Fruit fly (Drosophila melanogaster) whole organism, prepupa: ENCODE data around the gene CG8539.

ENCODE experiments used
- Blimp-1 ChIP-seq: fragments of 200-800 bp; sonication (Bioruptor generic); optimal IDR thresholded peaks from 3 replicates; lab custom pipeline; 2017; ENCODE audit warnings: missing biosample characterization, missing genetic modification characterization, mild to moderate bottlenecking, moderate library complexity, missing genetic modification reagents
- CG10631 ChIP-seq: fragments of 200-800 bp; sonication (Bioruptor generic); optimal IDR thresholded peaks from 2 replicates; lab custom pipeline; 2016; ENCODE audit warnings: missing biosample characterization, missing genetic modification characterization
- CG11294 ChIP-seq: fragments of 200-800 bp; sonication (Bioruptor generic); IDR thresholded peaks from 2 replicates; pipeline ENCODE4 v1.3.6; 2022; ENCODE audit warnings: missing biosample characterization, missing genetic modification characterization
- CG11902 ChIP-seq: fragments of 200-800 bp; sonication (Bioruptor generic); optimal IDR thresholded peaks from 3 replicates; lab custom pipeline; 2016; ENCODE audit warnings: missing biosample characterization, missing genetic modification characterization
- CG1621 ChIP-seq: fragments of 200-800 bp; sonication (Bioruptor generic); optimal IDR thresholded peaks from 3 replicates; lab custom pipeline; 2018; ENCODE audit warnings: missing biosample characterization, mild to moderate bottlenecking, missing genetic modification characterization
- CG16779 ChIP-seq: fragments of 200-800 bp; sonication (Bioruptor generic); optimal IDR thresholded peaks from 3 replicates; lab custom pipeline; 2017; ENCODE audit warnings: missing biosample characterization, mild to moderate bottlenecking, missing genetic modification characterization
- CG3032 ChIP-seq: fragments of 200-800 bp; optimal IDR thresholded peaks from 2 replicates; lab custom pipeline; 2019; ENCODE audit warnings: missing biosample characterization, mild to moderate bottlenecking, missing genetic modification characterization, moderate library complexity
- CG31627 ChIP-seq: fragments of 200-800 bp; sonication (Bioruptor generic); optimal IDR thresholded peaks from 3 replicates; lab custom pipeline; 2016; ENCODE audit warnings: missing biosample characterization, missing genetic modification characterization
- CG32006 ChIP-seq: fragments of 200-800 bp; sonication (Bioruptor generic); optimal IDR thresholded peaks from 3 replicates; lab custom pipeline; 2017; ENCODE audit warnings: missing biosample characterization, mild to moderate bottlenecking, missing genetic modification characterization
- CG34406 ChIP-seq: fragments of 200-800 bp; sonication (Bioruptor generic); optimal IDR thresholded peaks from 3 replicates; lab custom pipeline; 2016; ENCODE audit warnings: missing biosample characterization, missing genetic modification characterization
- CG3919 ChIP-seq: fragments of 200-800 bp; sonication (Bioruptor generic); optimal IDR thresholded peaks from 3 replicates; lab custom pipeline; 2016; ENCODE audit warnings: missing biosample characterization, missing genetic modification characterization
- CG6163 ChIP-seq: fragments of 200-800 bp; sonication (Bioruptor generic); IDR thresholded peaks from 3 replicates; pipeline ENCODE4 v1.3.6; 2022; ENCODE audit warnings: missing biosample characterization, missing genetic modification characterization
- CG6276 ChIP-seq: fragments of 200-800 bp; sonication (Bioruptor generic); optimal IDR thresholded peaks from 2 replicates; lab custom pipeline; 2017; ENCODE audit warnings: missing biosample characterization, mild to moderate bottlenecking, missing genetic modification characterization
- CG6792 ChIP-seq: fragments of 200-800 bp; sonication (Bioruptor generic); optimal IDR thresholded peaks from 3 replicates; lab custom pipeline; 2016; ENCODE audit warnings: missing biosample characterization, missing genetic modification characterization
- CG6808 ChIP-seq: fragments of 200-800 bp; sonication (Bioruptor generic); optimal IDR thresholded peaks from 3 replicates; lab custom pipeline; 2017; ENCODE audit warnings: missing biosample characterization, missing genetic modification characterization, mild to moderate bottlenecking, moderate library complexity, missing genetic modification reagents
- CG6854 ChIP-seq: fragments of 200-800 bp; sonication (Bioruptor generic); optimal IDR thresholded peaks from 2 replicates; lab custom pipeline; 2017; ENCODE audit warnings: missing biosample characterization, mild to moderate bottlenecking, missing genetic modification characterization
- CG8119 ChIP-seq: fragments of 200-800 bp; sonication (Bioruptor generic); IDR thresholded peaks from 3 replicates; pipeline ENCODE4 v1.3.6; 2022; ENCODE audit warnings: missing biosample characterization, missing genetic modification characterization
- CG8632 ChIP-seq: fragments of 200-800 bp; sonication (Bioruptor generic); optimal IDR thresholded peaks from 3 replicates; lab custom pipeline; 2016; ENCODE audit warnings: missing biosample characterization, missing genetic modification characterization
- CG9139 ChIP-seq: fragments of 200-800 bp; sonication (Bioruptor generic); optimal IDR thresholded peaks from 3 replicates; lab custom pipeline; 2017; ENCODE audit warnings: missing biosample characterization, mild to moderate bottlenecking, missing genetic modification characterization
- Eip75B ChIP-seq: fragments of 200-800 bp; sonication (Bioruptor generic); optimal IDR thresholded peaks from 3 replicates; lab custom pipeline; 2016; ENCODE audit warnings: missing biosample characterization, missing genetic modification characterization
- Eip78C ChIP-seq: fragments of 200-800 bp; sonication (Bioruptor generic); peaks from one replicate; lab custom pipeline; 2016; ENCODE audit warnings: missing biosample characterization, missing genetic modification characterization
- Eip93F ChIP-seq: fragments of 200-800 bp; sonication (Bioruptor generic); optimal IDR thresholded peaks from 2 replicates; lab custom pipeline; 2016; ENCODE audit warnings: missing biosample characterization, mild to moderate bottlenecking, missing genetic modification characterization
- Ets21C ChIP-seq: fragments of 200-800 bp; sonication (Bioruptor generic); optimal IDR thresholded peaks from 3 replicates; lab custom pipeline; 2016; ENCODE audit warnings: missing biosample characterization, missing genetic modification characterization
- Ets96B ChIP-seq: fragments of 200-800 bp; optimal IDR thresholded peaks from 2 replicates; lab custom pipeline; 2019; ENCODE audit warnings: missing biosample characterization, mild to moderate bottlenecking, missing genetic modification characterization, moderate library complexity
- Gug ChIP-seq: fragments of 200-800 bp; sonication (Bioruptor generic); IDR thresholded peaks from 2 replicates; pipeline ENCODE4 v1.3.6; 2022; ENCODE audit warnings: missing biosample characterization, missing genetic modification characterization
- Hr38 ChIP-seq: sonication (Bioruptor generic); optimal IDR thresholded peaks from 2 replicates; lab custom pipeline; 2016; ENCODE audit warnings: missing biosample characterization, missing genetic modification characterization
- Hr39 ChIP-seq: fragments of 200-800 bp; sonication (Bioruptor generic); optimal IDR thresholded peaks from 2 replicates; lab custom pipeline; 2016; ENCODE audit warnings: missing biosample characterization, missing genetic modification characterization
- Hr4 ChIP-seq: fragments of 200-800 bp; sonication (Bioruptor generic); optimal IDR thresholded peaks from 3 replicates; lab custom pipeline; 2016; ENCODE audit warnings: missing biosample characterization, missing genetic modification characterization
- Met ChIP-seq: fragments of 200-800 bp; sonication (Bioruptor generic); optimal IDR thresholded peaks from 3 replicates; lab custom pipeline; 2016; ENCODE audit warnings: missing biosample characterization, missing genetic modification characterization
- Sox102F ChIP-seq: fragments of 200-800 bp; sonication (Bioruptor generic); optimal IDR thresholded peaks from 2 replicates; lab custom pipeline; 2016; ENCODE audit warnings: missing biosample characterization, mild to moderate bottlenecking, missing genetic modification characterization
- Sox14 ChIP-seq: fragments of 200-800 bp; sonication (Bioruptor generic); optimal IDR thresholded peaks from 3 replicates; lab custom pipeline; 2016; ENCODE audit warnings: missing biosample characterization, missing genetic modification characterization
- cyc ChIP-seq: fragments of 200-800 bp; sonication (Bioruptor generic); optimal IDR thresholded peaks from 3 replicates; lab custom pipeline; 2016; ENCODE audit warnings: missing biosample characterization, missing genetic modification characterization
- dac ChIP-seq: fragments of 200-800 bp; sonication (Bioruptor generic); optimal IDR thresholded peaks from 2 replicates; lab custom pipeline; 2017; ENCODE audit warnings: missing biosample characterization, mild to moderate bottlenecking, missing genetic modification characterization
- eg ChIP-seq: fragments of 200-800 bp; sonication (Bioruptor generic); IDR thresholded peaks from 3 replicates; pipeline ENCODE4 v1.3.6; 2022; ENCODE audit warnings: missing biosample characterization, missing genetic modification characterization
- esn ChIP-seq: fragments of 200-800 bp; sonication (Bioruptor generic); optimal IDR thresholded peaks from 2 replicates; lab custom pipeline; 2016; ENCODE audit warnings: missing biosample characterization, mild to moderate bottlenecking, missing genetic modification characterization, moderate library complexity
- fd85E ChIP-seq: fragments of 200-800 bp; sonication (Bioruptor generic); optimal IDR thresholded peaks from 3 replicates; lab custom pipeline; 2016; ENCODE audit warnings: missing biosample characterization, missing genetic modification characterization
- fkh ChIP-seq: fragments of 200-800 bp; sonication (Bioruptor generic); optimal IDR thresholded peaks from 3 replicates; lab custom pipeline; 2017; ENCODE audit warnings: missing biosample characterization, mild to moderate bottlenecking, missing genetic modification characterization, moderate library complexity
- lz ChIP-seq: fragments of 200-800 bp; sonication (Bioruptor generic); optimal IDR thresholded peaks from 3 replicates; lab custom pipeline; 2016; ENCODE audit warnings: missing biosample characterization, missing genetic modification characterization
- net ChIP-seq: fragments of 200-800 bp; sonication (Bioruptor generic); optimal IDR thresholded peaks from 3 replicates; lab custom pipeline; 2016; ENCODE audit warnings: missing biosample characterization, missing genetic modification characterization
- pdm3 ChIP-seq: fragments of 200-800 bp; sonication (Bioruptor generic); optimal IDR thresholded peaks from 3 replicates; lab custom pipeline; 2016; ENCODE audit warnings: missing biosample characterization, missing genetic modification characterization
- svp ChIP-seq: fragments of 200-800 bp; sonication (Bioruptor generic); peaks from one replicate; lab custom pipeline; 2016; ENCODE audit warnings: missing biosample characterization, missing genetic modification characterization
- topi ChIP-seq: fragments of 200-800 bp; sonication (Bioruptor generic); optimal IDR thresholded peaks from 3 replicates; lab custom pipeline; 2016; ENCODE audit warnings: missing biosample characterization, missing genetic modification characterization

CG8539 gene

DNA sequence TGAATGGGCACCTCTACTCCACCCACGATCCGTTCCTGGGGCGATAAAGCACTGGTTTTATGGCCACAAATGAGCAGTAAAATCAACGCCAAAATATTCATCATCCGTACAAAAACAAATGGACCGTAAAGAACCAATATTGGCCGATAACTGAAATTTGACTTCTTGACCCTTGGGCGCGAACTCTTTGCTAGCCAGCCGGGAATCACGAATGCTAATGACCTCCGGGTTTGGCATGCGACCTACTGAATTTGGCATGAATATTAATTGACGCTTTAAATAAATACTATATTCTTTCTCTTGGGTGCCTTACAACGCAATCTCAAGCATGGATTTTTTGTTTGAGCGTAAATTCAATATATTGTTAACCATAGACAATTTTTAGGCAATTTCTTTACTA is 41.1 kb upstream of the CG8539 start, which contains the start of gene CG16998:
Gene CG16998 (minus strand): TSS at position 101 of the 400 bp plus-strand sequence.
- TF ChIP-seq Hr4: no peak
- TF ChIP-seq net (GFP tag; lab: Kevin White, UChicago): no peak
- TF ChIP-seq Sox14 (GFP tag; lab: Kevin White, UChicago): no peak
- no peak for TF ChIP-seq CG1621 (tag; lab: Kevin White, UChicago)
- no peak for TF ChIP-seq CG6854 (GFP tag; lab: Kevin White, UChicago)
- no peak for TF ChIP-seq Ets96B (tag; lab: Kevin White, UChicago)
- no peak for TF ChIP-seq CG6163 (GFP tag; lab: Robert Waterston, UW)
- TF ChIP-seq Hr38: no peak
- no peak for TF ChIP-seq CG8119
- no peak for TF ChIP-seq CG6808 (GFP tag; lab: Kevin White, UChicago)
- TF ChIP-seq CG32006 (GFP tag; lab: Kevin White, UChicago): no peak
- no peak for TF ChIP-seq esn (GFP tag; lab: Kevin White, UChicago)
- TF ChIP-seq Gug (GFP tag; lab: Robert Waterston, UW): no peak
- TF ChIP-seq CG8632: no peak
- TF ChIP-seq fd85E (GFP tag; lab: Kevin White, UChicago): no peak
- TF ChIP-seq CG9139: no peak
- TF ChIP-seq CG11294 (GFP tag; lab: Robert Waterston, UW): no peak
- TF ChIP-seq CG34406 (GFP tag; lab: Kevin White, UChicago): no peak
- TF ChIP-seq Met (GFP tag; lab: Kevin White, UChicago): no peak
- no peak for TF ChIP-seq CG10631 (GFP tag; lab: Kevin White, UChicago)

DNA sequence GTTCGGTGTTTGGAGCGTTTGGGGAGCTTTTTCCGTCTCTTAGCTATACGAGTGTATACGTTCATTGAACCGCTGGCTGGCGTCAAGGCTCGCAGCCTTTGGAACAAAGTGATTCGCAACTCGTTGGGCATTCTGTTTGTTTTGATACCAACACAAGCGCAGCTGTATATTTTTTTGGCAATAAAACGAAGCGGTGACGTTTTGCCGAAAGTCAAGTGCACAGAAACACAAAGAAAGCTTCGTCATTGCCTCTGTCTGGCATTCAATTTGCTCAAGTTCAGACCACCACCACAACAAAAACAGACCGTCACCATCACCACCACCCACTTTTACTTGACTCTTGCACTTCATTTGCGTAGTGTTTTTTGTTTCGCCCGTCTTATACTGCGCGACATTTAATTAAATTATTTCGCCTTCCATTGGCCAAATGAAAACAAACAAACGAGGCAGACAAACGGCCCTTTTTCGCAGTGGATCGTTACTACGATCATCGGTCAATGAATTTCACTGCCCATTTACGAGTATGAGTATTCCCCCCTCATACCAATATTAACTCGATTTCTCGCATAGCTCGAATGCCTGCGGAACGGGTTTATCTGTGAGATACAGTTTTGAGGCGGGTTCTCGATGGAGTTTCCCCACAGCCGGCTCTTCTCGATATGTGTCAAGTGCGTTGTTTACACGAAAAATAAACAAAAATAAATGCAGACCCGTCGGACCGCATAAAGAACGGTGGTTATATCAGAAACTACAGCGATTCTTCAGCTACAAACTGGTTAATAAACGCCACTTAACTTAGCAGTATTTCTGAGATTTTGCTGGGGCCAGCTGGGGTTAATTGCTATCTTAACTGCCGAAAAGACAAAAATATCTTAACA is 32.1 kb upstream of the CG8539 start:
- TF ChIP-seq Eip93F (GFP tag; lab: Kevin White, UChicago) (no peak), Ets96B (tag; lab: Kevin White, UChicago) (no peak), esn (GFP tag; lab: Kevin White, UChicago) (peak; percentile 8), topi (GFP tag; lab: Kevin White, UChicago) (no peak), Sox14 (GFP tag; lab: Kevin White, UChicago) (peak; percentile 58), CG16779 (tag; lab: Kevin White, UChicago) (no peak), svp (peak; percentile 64), Eip78C (GFP tag; lab: Kevin White, UChicago) (peak; percentile 79)

dm6 chr3L:7529081-7530021 is 30.7 kb upstream of the CG8539 start:
- peak; percentile 60 for TF ChIP-seq eg (GFP tag; lab: Robert Waterston, UW)
- peak; percentile 5 for TF ChIP-seq CG3919 (GFP tag; lab: Kevin White, UChicago)
- peak; percentile 18 for TF ChIP-seq CG6276 (GFP tag; lab: Kevin White, UChicago)
- TF ChIP-seq net (GFP tag; lab: Kevin White, UChicago): peak; percentile 18
- TF ChIP-seq pdm3 (GFP tag; lab: Kevin White, UChicago): peak; percentile 21
- peak; percentile 20 for TF ChIP-seq CG16779 (tag; lab: Kevin White, UChicago)
- TF ChIP-seq CG11902: no peak
- TF ChIP-seq Eip75B (GFP tag; lab: Kevin White, UChicago): peak; percentile 0
- TF ChIP-seq Hr39 (GFP tag; lab: Kevin White, UChicago): peak; percentile 54
- TF ChIP-seq CG32006 (GFP tag; lab: Kevin White, UChicago): peak; percentile 60
- TF ChIP-seq CG8119: 0 out of 3 replicates have a peak, but pooled peaks have one; percentile 18
- TF ChIP-seq Eip78C (GFP tag; lab: Kevin White, UChicago): peak; percentile 67
- TF ChIP-seq CG3032: no peak
- peak; percentile 22 for TF ChIP-seq Sox14 (GFP tag; lab: Kevin White, UChicago)
- TF ChIP-seq CG31627 (GFP tag; lab: Kevin White, UChicago): peak; percentile 53
- TF ChIP-seq Blimp-1 (GFP tag; lab: Kevin White, UChicago): no peak
- TF ChIP-seq CG6808 (GFP tag; lab: Kevin White, UChicago): no peak
- peak; percentile 49 for TF ChIP-seq Met (GFP tag; lab: Kevin White, UChicago)
- peak; percentile 25 for TF ChIP-seq cyc (GFP tag; lab: Kevin White, UChicago)
- no peak for TF ChIP-seq topi (GFP tag; lab: Kevin White, UChicago)
- TF ChIP-seq CG6792: peak; percentile 31
- TF ChIP-seq fkh (GFP tag; lab: Kevin White, UChicago): no peak
- no peak for TF ChIP-seq Sox102F (GFP tag; lab: Kevin White, UChicago)
- TF ChIP-seq Ets21C (GFP tag; lab: Kevin White, UChicago): peak; percentile 29
- no peak for TF ChIP-seq CG6854 (GFP tag; lab: Kevin White, UChicago)
- TF ChIP-seq dac (GFP tag; lab: Kevin White, UChicago): peak; percentile 11
- TF ChIP-seq CG11294 (GFP tag; lab: Robert Waterston, UW): 0 out of 2 replicates have a peak, but pooled peaks have one; percentile 26
- no peak for TF ChIP-seq Gug (GFP tag; lab: Robert Waterston, UW)
- peak; percentile 7 for TF ChIP-seq CG34406 (GFP tag; lab: Kevin White, UChicago)
- peak; percentile 3 for TF ChIP-seq CG8632
- TF ChIP-seq lz (GFP tag; lab: Kevin White, UChicago): peak; percentile 39
